Fruit fly (Drosophila melanogaster) whole organism, wandering third instar larva: ENCODE data around the gene Vm26Ac.

Source experiments
- Abd-B ChIP-seq: fragments of >200 bp; optimal IDR thresholded peaks from 2 replicates; lab custom pipeline; 2017; ENCODE audit warnings: missing biosample characterization, missing genetic modification characterization
- CG32264 ChIP-seq: fragments of 200-800 bp; sonication (Bioruptor generic); optimal IDR thresholded peaks from 2 replicates; lab custom pipeline; 2016; ENCODE audit warnings: missing biosample characterization, missing genetic modification characterization
- CG9705 ChIP-seq: fragments of 200-800 bp; sonication (Bioruptor generic); optimal IDR thresholded peaks from 2 replicates; lab custom pipeline; 2018; ENCODE audit warnings: missing biosample characterization, mild to moderate bottlenecking, missing genetic modification characterization
- CrebA ChIP-seq: fragments of 200-800 bp; sonication (Bioruptor generic); optimal IDR thresholded peaks from 2 replicates; lab custom pipeline; 2016; ENCODE audit warnings: missing biosample characterization, mild to moderate bottlenecking, missing genetic modification characterization, borderline replicate concordance
- Dfd ChIP-seq: fragments of >200 bp; optimal IDR thresholded peaks from 2 replicates; lab custom pipeline; 2017; ENCODE audit warnings: missing biosample characterization, missing genetic modification characterization
- Dif ChIP-seq: fragments of 200-275, 200-300 bp; sonication (Bioruptor generic); optimal IDR thresholded peaks from 2 replicates; lab custom pipeline; 2018; ENCODE audit warnings: missing biosample characterization, missing genetic modification characterization; ENCODE audit not compliant: partially characterized antibody
- GATAd ChIP-seq: sonication (Bioruptor generic); optimal IDR thresholded peaks from 2 replicates; lab custom pipeline; 2016; ENCODE audit warnings: missing biosample characterization, missing genetic modification characterization
- HLH106 ChIP-seq: fragments of 200-800 bp; optimal IDR thresholded peaks from 3 replicates; lab custom pipeline; 2019; ENCODE audit warnings: missing biosample characterization, mild to moderate bottlenecking, missing genetic modification characterization, moderate library complexity
- Hr78 ChIP-seq: fragments of >200 bp; optimal IDR thresholded peaks from 2 replicates; lab custom pipeline; 2017; ENCODE audit warnings: missing biosample characterization, missing genetic modification characterization
- Hr83 ChIP-seq: fragments of 200-300 bp; sonication (Bioruptor generic); optimal IDR thresholded peaks from 2 replicates; lab custom pipeline; 2016; ENCODE audit warnings: missing biosample characterization, mild to moderate bottlenecking, missing genetic modification characterization, moderate library complexity; ENCODE audit not compliant: poor library complexity, severe bottlenecking
- Jra ChIP-seq: sonication (Bioruptor generic); optimal IDR thresholded peaks from 2 replicates; lab custom pipeline; 2016; ENCODE audit warnings: missing biosample characterization, missing genetic modification characterization
- Mio ChIP-seq: sonication (Bioruptor generic); optimal IDR thresholded peaks from 2 replicates; lab custom pipeline; 2016; ENCODE audit warnings: missing biosample characterization, missing genetic modification characterization
- Myc ChIP-seq: fragments of >200 bp; optimal IDR thresholded peaks from 2 replicates; lab custom pipeline; 2017
- N ChIP-seq: fragments of >200 bp; optimal IDR thresholded peaks from 2 replicates; lab custom pipeline; 2018; ENCODE audit warnings: missing biosample characterization, missing external identifiers, missing genetic modification characterization
- OdsH ChIP-seq: fragments of 200-800 bp; sonication (Bioruptor generic); optimal IDR thresholded peaks from 2 replicates; lab custom pipeline; 2016; ENCODE audit warnings: missing biosample characterization, mild to moderate bottlenecking, missing genetic modification characterization
- Rel ChIP-seq, 2 experiments: fragments of 200-800 bp; sonication (Bioruptor generic) in 1 of 2; optimal IDR thresholded peaks; 2 replicates in 1 of 2; 3 replicates in 1 of 2; lab custom pipeline; 2016 to 2019; ENCODE audit warnings: mild to moderate bottlenecking in 2 of 2, missing biosample characterization in 2 of 2, missing genetic modification characterization in 2 of 2, moderate library complexity in 1 of 2
- Sp1 ChIP-seq: fragments of 200-800 bp; sonication (Bioruptor generic); optimal IDR thresholded peaks from 3 replicates; lab custom pipeline; 2019; ENCODE audit warnings: missing biosample characterization, mild to moderate bottlenecking, missing genetic modification characterization, moderate library complexity
- Vsx2 ChIP-seq: fragments of 200-300, 225-300 bp; sonication (Bioruptor generic); optimal IDR thresholded peaks from 2 replicates; lab custom pipeline; 2018; ENCODE audit warnings: missing biosample characterization, missing genetic modification characterization; ENCODE audit not compliant: partially characterized antibody
- br ChIP-seq: fragments of 200-800 bp; sonication (Bioruptor generic); optimal IDR thresholded peaks from 2 replicates; lab custom pipeline; 2016; ENCODE audit warnings: missing biosample characterization, missing genetic modification characterization
- brk ChIP-seq: fragments of 200-800 bp; sonication (Bioruptor generic); optimal IDR thresholded peaks from 2 replicates; lab custom pipeline; 2016; ENCODE audit warnings: missing biosample characterization, mild to moderate bottlenecking, missing genetic modification characterization
- dl ChIP-seq, 2 experiments: fragments of 175-275, 200-275 bp in 1 of 2; fragments of 200-275 bp in 1 of 2; sonication (Bioruptor generic); optimal IDR thresholded peaks; lab custom pipeline; 2018; ENCODE audit warnings: mild to moderate bottlenecking in 2 of 2, missing biosample characterization in 2 of 2, missing genetic modification characterization in 2 of 2, moderate library complexity in 2 of 2; ENCODE audit not compliant: partially characterized antibody in 2 of 2, insufficient read depth in 1 of 2
- dmrt93B ChIP-seq: fragments of 200-800 bp; sonication (Bioruptor generic); optimal IDR thresholded peaks from 2 replicates; lab custom pipeline; 2018; ENCODE audit warnings: missing biosample characterization, mild to moderate bottlenecking, missing genetic modification characterization
- dsf ChIP-seq: sonication (Bioruptor generic); optimal IDR thresholded peaks from 2 replicates; lab custom pipeline; 2016; ENCODE audit warnings: missing biosample characterization, missing genetic modification characterization, borderline replicate concordance
- ey ChIP-seq: fragments of 200-800 bp; sonication (Bioruptor generic); optimal IDR thresholded peaks from 2 replicates; lab custom pipeline; 2016; ENCODE audit warnings: missing biosample characterization, missing genetic modification characterization
- foxo ChIP-seq, 2 experiments: fragments of 200-800 bp; sonication (Bioruptor generic); optimal IDR thresholded peaks; 2 replicates in 1 of 2; 3 replicates in 1 of 2; lab custom pipeline; 2016 to 2017; ENCODE audit warnings: missing biosample characterization in 2 of 2, missing genetic modification characterization in 2 of 2
- fru ChIP-seq: fragments of 200-800 bp; sonication (Bioruptor generic); optimal IDR thresholded peaks from 3 replicates; lab custom pipeline; 2016; ENCODE audit warnings: missing biosample characterization, mild to moderate bottlenecking, missing genetic modification characterization
- h ChIP-seq: fragments of 200-800 bp; sonication (Bioruptor generic); optimal IDR thresholded peaks from 3 replicates; lab custom pipeline; 2016; ENCODE audit warnings: missing biosample characterization, mild to moderate bottlenecking, missing genetic modification characterization
- lola ChIP-seq: fragments of >200 bp; optimal IDR thresholded peaks from 2 replicates; lab custom pipeline; 2017; ENCODE audit warnings: missing biosample characterization, missing genetic modification characterization
- pan ChIP-seq: fragments of >200 bp; optimal IDR thresholded peaks from 2 replicates; lab custom pipeline; 2017
- psq ChIP-seq: fragments of 200-800 bp; sonication (Bioruptor generic); optimal IDR thresholded peaks from 3 replicates; lab custom pipeline; 2017; ENCODE audit warnings: missing biosample characterization, mild to moderate bottlenecking, missing genetic modification characterization, moderate library complexity
- rgr ChIP-seq: fragments of 200-800 bp; sonication (Bioruptor generic); optimal IDR thresholded peaks from 3 replicates; lab custom pipeline; 2016; ENCODE audit warnings: missing biosample characterization, mild to moderate bottlenecking, missing genetic modification characterization
- sage ChIP-seq: fragments of 200-800 bp; sonication (Bioruptor generic); optimal IDR thresholded peaks from 2 replicates; lab custom pipeline; 2016; ENCODE audit warnings: missing biosample characterization, mild to moderate bottlenecking, missing genetic modification characterization
- sv ChIP-seq: fragments of 200-800 bp; sonication (Bioruptor generic); optimal IDR thresholded peaks from 3 replicates; lab custom pipeline; 2016; ENCODE audit warnings: missing biosample characterization, missing genetic modification characterization
- tai ChIP-seq: sonication (Bioruptor generic); optimal IDR thresholded peaks from 2 replicates; lab custom pipeline; 2016; ENCODE audit warnings: missing biosample characterization, missing genetic modification characterization
- woc ChIP-seq: sonication (Bioruptor generic); optimal IDR thresholded peaks from 2 replicates; lab custom pipeline; 2016; ENCODE audit warnings: missing biosample characterization, mild to moderate bottlenecking, missing genetic modification characterization

Gene Vm26Ac

DNA sequence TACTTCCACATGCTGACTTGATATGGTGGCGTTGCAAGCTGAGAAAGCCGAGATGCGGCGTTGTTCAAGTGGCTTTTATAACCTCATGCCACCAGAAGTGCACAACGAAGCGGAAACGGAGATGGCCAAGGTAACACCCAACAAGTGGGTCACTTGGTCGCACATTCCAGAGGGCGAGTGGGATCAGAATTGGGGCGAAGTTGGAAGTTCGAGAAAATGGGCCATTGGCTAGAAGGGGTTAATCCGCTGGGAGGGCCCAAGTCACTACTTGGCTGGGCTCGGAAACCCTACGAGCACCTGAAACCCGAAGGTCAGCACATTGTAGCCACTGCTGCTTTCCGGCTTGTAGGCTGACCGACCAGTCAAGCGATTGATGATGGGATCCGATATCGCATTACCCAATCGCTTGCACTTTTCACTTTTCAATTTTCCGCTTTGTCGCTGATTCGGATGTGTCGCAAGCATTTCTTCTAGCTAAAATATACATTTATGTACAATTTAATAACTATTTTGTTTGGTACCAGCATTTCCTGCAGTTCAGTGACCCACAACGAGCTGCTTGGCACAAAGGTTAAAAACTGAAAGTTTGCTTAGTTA is at the start of gene Vm26Ac:
Gene Vm26Ac (minus strand): TSS at position 51 of the 597 bp plus-strand sequence.
- TF ChIP-seq N (GFP tag; lab: Kevin White, UChicago) (no peak), dl (GFP tag; optimal IDR thresholded peaks at IDR 0.05; lab: Kevin White, UChicago; ENCODE audit: insufficient read depth in 1 of 2, partially characterized antibody in 2 of 2) (no peak), h (GFP tag; lab: Kevin White, UChicago) (no peak)

dm6 chr2L:6006508-6007232 is 48.2 kb upstream of the Vm26Ac start, which contains the start of gene Gal:
Gene Gal (minus strand): TSS chr2L:6006827.
- TF ChIP-seq pan (lab: Kevin White, UChicago) (no peak), Vsx2 (peak; percentile 3), brk (GFP tag; lab: Kevin White, UChicago) (no peak)

DNA sequence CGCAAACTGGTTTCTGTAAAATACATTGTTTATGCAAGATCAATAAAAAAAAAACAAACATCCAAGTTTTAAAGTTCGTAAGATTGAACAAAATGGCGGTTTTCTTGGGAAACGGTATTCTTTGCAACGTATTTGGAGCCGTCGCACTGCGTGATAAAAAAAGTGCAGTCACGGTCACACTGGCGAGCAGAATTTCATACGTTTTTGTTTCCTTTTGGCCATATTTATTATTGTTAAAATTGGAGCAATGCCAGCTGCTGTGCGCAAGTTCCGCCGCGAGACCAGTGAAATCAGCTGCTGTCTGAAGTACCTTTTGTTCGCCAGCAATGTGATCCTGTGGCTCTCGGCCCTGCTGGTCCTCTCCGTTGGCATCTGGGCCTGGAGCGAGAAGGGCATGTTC is 41.6 kb upstream of the Vm26Ac start, which contains the start of gene Tsp26A:
Gene Tsp26A (plus strand): TSS at position 164 of the 400 bp plus-strand sequence.
- TF ChIP-seq Myc (lab: Kevin White, UChicago) = no peak
- TF ChIP-seq sage (GFP tag; lab: Kevin White, UChicago) = no peak
- TF ChIP-seq CG32264 (GFP tag; lab: Kevin White, UChicago) = no peak
- no peak for TF ChIP-seq Rel (GFP tag; optimal IDR thresholded peaks at IDR 0.05; lab: Kevin White, UChicago)
- no peak for TF ChIP-seq Rel (tag; optimal IDR thresholded peaks at IDR 0.05; lab: Kevin White, UChicago)
- TF ChIP-seq fru (GFP tag; lab: Kevin White, UChicago) = no peak
- no peak for TF ChIP-seq ey (GFP tag; lab: Kevin White, UChicago)
- no peak for TF ChIP-seq Hr78 (GFP tag; lab: Kevin White, UChicago)
- TF ChIP-seq N (GFP tag; lab: Kevin White, UChicago) = no peak
- no peak for TF ChIP-seq lola (GFP tag; lab: Kevin White, UChicago)
- no peak for TF ChIP-seq woc (GFP tag; lab: Kevin White, UChicago)
- TF ChIP-seq pan (lab: Kevin White, UChicago) = no peak
- TF ChIP-seq dl (GFP tag; optimal IDR thresholded peaks at IDR 0.05; lab: Kevin White, UChicago; ENCODE audit: insufficient read depth in 1 of 2, partially characterized antibody in 2 of 2) = no peak
- no peak for TF ChIP-seq sv
- TF ChIP-seq psq (GFP tag; lab: Kevin White, UChicago) = no peak
- TF ChIP-seq rgr = no peak
- no peak for TF ChIP-seq GATAd
- no peak for TF ChIP-seq CG9705 (GFP tag; lab: Kevin White, UChicago)

dm6 chr2L:5999247-5999646 is 40.8 kb upstream of the Vm26Ac start, which contains the start of gene Kdm5:
Gene Kdm5 (minus strand): TSS chr2L:5999501.
- no peak for TF ChIP-seq lola (GFP tag; lab: Kevin White, UChicago)
- no peak for TF ChIP-seq Dfd (GFP tag; lab: Kevin White, UChicago)
- peak; percentile 82 for TF ChIP-seq Hr83 (GFP tag; lab: Kevin White, UChicago)
- TF ChIP-seq psq (GFP tag; lab: Kevin White, UChicago) = peak; percentile 32
- TF ChIP-seq h (GFP tag; lab: Kevin White, UChicago) = peak; percentile 36
- TF ChIP-seq br (GFP tag; lab: Kevin White, UChicago) = peak; percentile 56
- TF ChIP-seq Mio = no peak
- TF ChIP-seq CG32264 (GFP tag; lab: Kevin White, UChicago) = no peak
- no peak for TF ChIP-seq OdsH
- no peak for TF ChIP-seq N (GFP tag; lab: Kevin White, UChicago)
- TF ChIP-seq dsf (GFP tag; lab: Kevin White, UChicago) = no peak
- TF ChIP-seq Jra (GFP tag; lab: Kevin White, UChicago) = no peak
- TF ChIP-seq CrebA (GFP tag; lab: Kevin White, UChicago) = no peak
- no peak for TF ChIP-seq Dif (GFP tag; lab: Kevin White, UChicago)
- TF ChIP-seq ey (GFP tag; lab: Kevin White, UChicago) = peak; percentile 17
- TF ChIP-seq rgr = peak; percentile 51
- TF ChIP-seq Sp1 (GFP tag; lab: Kevin White, UChicago) = peak; percentile 32
- TF ChIP-seq Rel (GFP tag; optimal IDR thresholded peaks at IDR 0.05; lab: Kevin White, UChicago) = no peak
- TF ChIP-seq Rel (tag; optimal IDR thresholded peaks at IDR 0.05; lab: Kevin White, UChicago) = peak; percentile 87
- no peak for TF ChIP-seq tai (GFP tag; lab: Kevin White, UChicago)
- TF ChIP-seq woc (GFP tag; lab: Kevin White, UChicago) = no peak
- peak in 1 of 2 experiments; percentile 38 for TF ChIP-seq foxo (GFP tag; optimal IDR thresholded peaks at IDR 0.05; lab: Kevin White, UChicago)
- TF ChIP-seq Abd-B (GFP tag; lab: Kevin White, UChicago) = no peak
- TF ChIP-seq HLH106 (tag; lab: Kevin White, UChicago) = peak; percentile 27
- peak; percentile 1 for TF ChIP-seq dmrt93B (GFP tag; lab: Kevin White, UChicago)
- peak; percentile 23 for TF ChIP-seq fru (GFP tag; lab: Kevin White, UChicago)
- TF ChIP-seq dl (GFP tag; optimal IDR thresholded peaks at IDR 0.05; lab: Kevin White, UChicago; ENCODE audit: insufficient read depth in 1 of 2, partially characterized antibody in 2 of 2) = no peak
